In the genomic region with DNA sequence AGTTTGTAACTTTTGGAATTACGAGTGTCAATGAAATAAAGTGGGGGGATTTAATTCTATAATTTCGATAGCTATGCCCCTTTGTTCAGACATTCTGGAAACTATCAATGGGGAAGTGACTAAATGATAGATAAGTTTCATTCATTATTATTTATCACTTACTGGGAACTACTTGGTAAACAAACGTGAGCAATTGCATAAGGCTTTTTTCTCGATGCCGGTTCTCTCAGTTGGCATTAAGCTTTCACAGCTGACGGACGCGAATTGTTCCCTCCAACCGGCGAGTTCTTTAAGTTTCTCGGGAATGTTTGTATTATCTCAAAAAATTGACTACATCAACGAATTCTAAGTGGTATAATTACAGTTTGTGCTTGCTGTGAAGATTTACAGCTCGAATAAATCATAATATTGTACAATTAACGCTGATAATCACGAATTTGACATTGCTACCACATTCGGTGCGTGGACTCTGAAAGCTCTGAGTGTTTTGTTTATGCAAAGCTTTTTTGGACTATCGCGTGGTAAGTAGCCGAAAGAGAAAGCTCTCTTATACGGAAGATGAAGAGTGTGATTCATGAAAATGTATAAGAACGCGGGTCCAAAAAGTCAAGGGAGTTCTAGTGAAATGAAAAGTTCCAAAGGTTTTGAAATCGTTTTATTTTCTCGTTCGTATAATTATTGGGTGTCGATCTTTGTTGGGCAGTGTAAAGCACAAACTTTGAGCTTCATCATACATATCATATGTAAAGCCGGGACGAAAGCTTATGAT, we compare ENCODE assay signal across 5 fruit fly cellular contexts.
A peak's percentile ranks its signal among the peaks of the same experiment; 100 is the strongest.
TF ChIP-seq lines count a peak whose summit lies in the region.

A gene (plus strand): TSS at position 228 of the 769 bp plus-strand sequence.

- peak; percentile 32 for TF ChIP-seq CTCF in whole organism, embryonic (GFP tag; optimal IDR thresholded peaks at IDR 0.05; lab: Kevin White, UChicago)

TF ChIP-seq in whole organism, adult, 20 proteins besides CTCF, POLR2A, EP300 and RAD21 (continues in another document):
- TF ChIP-seq CG12768 (GFP tag; optimal IDR thresholded peaks at IDR 0.05; lab: Kevin White, UChicago) = peak; percentile 29
- TF ChIP-seq toe (GFP tag; optimal IDR thresholded peaks at IDR 0.05; lab: Kevin White, UChicago) = peak; percentile 28
- peak; percentile 56 for TF ChIP-seq CG14711 (tag; optimal IDR thresholded peaks at IDR 0.05; lab: Kevin White, UChicago)
- peak; percentile 66 for TF ChIP-seq kay (GFP tag; lab: Kevin White, UChicago; ENCODE audit: borderline replicate concordance)
- no peak for TF ChIP-seq CG7045 (GFP tag; optimal IDR thresholded peaks at IDR 0.05; lab: Kevin White, UChicago)
- peak; percentile 27 for TF ChIP-seq pad (GFP tag; optimal IDR thresholded peaks at IDR 0.05; lab: Kevin White, UChicago)
- TF ChIP-seq CG33017 (tag; optimal IDR thresholded peaks at IDR 0.05; lab: Kevin White, UChicago) = peak; percentile 32
- TF ChIP-seq Clk (GFP tag; optimal IDR thresholded peaks at IDR 0.05; lab: Kevin White, UChicago) = no peak
- TF ChIP-seq CG5204 (GFP tag; optimal IDR thresholded peaks at IDR 0.05; lab: Kevin White, UChicago) = peak; percentile 37
- TF ChIP-seq CG1620 (GFP tag; optimal IDR thresholded peaks at IDR 0.05; lab: Kevin White, UChicago) = no peak
- peak; percentile 28 for TF ChIP-seq Hr96 (GFP tag; optimal IDR thresholded peaks at IDR 0.05; lab: Kevin White, UChicago)
- peak; percentile 15 for TF ChIP-seq tj (GFP tag; optimal IDR thresholded peaks at IDR 0.05; lab: Kevin White, UChicago)
- peak; percentile 82 for TF ChIP-seq cic (GFP tag; optimal IDR thresholded peaks at IDR 0.05; lab: Kevin White, UChicago)
- TF ChIP-seq Crg-1 (GFP tag; optimal IDR thresholded peaks at IDR 0.05; lab: Kevin White, UChicago) = no peak
- TF ChIP-seq Mnt (GFP tag; optimal IDR thresholded peaks at IDR 0.05; lab: Kevin White, UChicago) = peak; percentile 56
- no peak for TF ChIP-seq ovo (GFP tag; optimal IDR thresholded peaks at IDR 0.05; lab: Kevin White, UChicago)

TF ChIP-seq in whole organism, embryonic, 481 proteins besides CTCF, POLR2A, EP300 and RAD21 (continues in another document):
- peak; percentile 60; the same call in 1 of the 2 replicates for TF ChIP-seq onecut (GFP tag; IDR thresholded peaks at IDR 0.05; lab: Robert Waterston, UW)
- no peak for TF ChIP-seq hbn (GFP tag; IDR thresholded peaks at IDR 0.05; lab: Robert Waterston, UW; ENCODE audit: partially characterized antibody)
- TF ChIP-seq Lpt (GFP tag; optimal IDR thresholded peaks at IDR 0.05; lab: Kevin White, UChicago) = no peak
- no peak for TF ChIP-seq zf30C (GFP tag; optimal IDR thresholded peaks at IDR 0.05; lab: Kevin White, UChicago)
- 0 out of 3 replicates have a peak, but pooled peaks have one; percentile 49 for TF ChIP-seq ken (GFP tag; IDR thresholded peaks at IDR 0.05; lab: Robert Waterston, UW)
- 0 out of 2 replicates have a peak, but pooled peaks have one; percentile 26 for TF ChIP-seq sim (GFP tag; IDR thresholded peaks at IDR 0.05; lab: Robert Waterston, UW)
- TF ChIP-seq da (GFP tag; optimal IDR thresholded peaks at IDR 0.05; lab: Kevin White, UChicago) = peak; percentile 41
- TF ChIP-seq ro (GFP tag; IDR thresholded peaks at IDR 0.05; lab: Robert Waterston, UW) = no peak
- peak; percentile 25; the same call in 1 of the 2 replicates for TF ChIP-seq CG13287 (GFP tag; IDR thresholded peaks at IDR 0.05; lab: Robert Waterston, UW; ENCODE audit: partially characterized antibody)
- peak; percentile 47 for TF ChIP-seq Vsx1 (GFP tag; optimal IDR thresholded peaks at IDR 0.05; lab: Kevin White, UChicago)
- TF ChIP-seq ab (GFP tag; optimal IDR thresholded peaks at IDR 0.05; lab: Kevin White, UChicago) = peak; percentile 8
- TF ChIP-seq Hr3 (GFP tag; optimal IDR thresholded peaks at IDR 0.05; lab: Kevin White, UChicago) = peak; percentile 51
- peak; percentile 77 for TF ChIP-seq az2 (GFP tag; optimal IDR thresholded peaks at IDR 0.05; lab: Kevin White, UChicago)
- peak; percentile 72 for TF ChIP-seq Oli (tag; optimal IDR thresholded peaks at IDR 0.05; lab: Kevin White, UChicago)
- TF ChIP-seq Eip74EF (GFP tag; optimal IDR thresholded peaks at IDR 0.05; lab: Kevin White, UChicago) = peak in 1 of 2 experiments; percentile 55

TF ChIP-seq in whole organism, prepupa, 60 proteins besides CTCF, POLR2A, EP300 and RAD21 (continues in another document):
- TF ChIP-seq CG3919 (GFP tag; optimal IDR thresholded peaks at IDR 0.05; lab: Kevin White, UChicago) (peak; percentile 84), dsx (GFP tag; optimal IDR thresholded peaks at IDR 0.05; lab: Kevin White, UChicago; ENCODE audit: poor library complexity, severe bottlenecking) (peak; percentile 49), CG6808 (GFP tag; optimal IDR thresholded peaks at IDR 0.05; lab: Kevin White, UChicago) (peak; percentile 27), Ets96B (tag; optimal IDR thresholded peaks at IDR 0.05; lab: Kevin White, UChicago) (peak; percentile 59), CG11762 (GFP tag; optimal IDR thresholded peaks at IDR 0.05; lab: Kevin White, UChicago; ENCODE audit: insufficient read depth) (peak; percentile 55), net (GFP tag; optimal IDR thresholded peaks at IDR 0.05; lab: Kevin White, UChicago) (peak; percentile 82), CG6163 (GFP tag; IDR thresholded peaks at IDR 0.05; lab: Robert Waterston, UW) (peak; percentile 89), CG1621 (tag; optimal IDR thresholded peaks at IDR 0.05; lab: Kevin White, UChicago) (peak; percentile 62), CG8632 (GFP tag; optimal IDR thresholded peaks at IDR 0.05; lab: Kevin White, UChicago) (peak; percentile 54), CG3032 (tag; optimal IDR thresholded peaks at IDR 0.05; lab: Kevin White, UChicago) (peak; percentile 46), CG31627 (GFP tag; optimal IDR thresholded peaks at IDR 0.05; lab: Kevin White, UChicago) (peak; percentile 78), CG15336 (GFP tag; IDR thresholded peaks at IDR 0.05; lab: Robert Waterston, UW) (peak; percentile 78), CG6854 (GFP tag; optimal IDR thresholded peaks at IDR 0.05; lab: Kevin White, UChicago) (no peak), acj6 (GFP tag; optimal IDR thresholded peaks at IDR 0.05; lab: Kevin White, UChicago) (peak; percentile 77), CG9139 (GFP tag; optimal IDR thresholded peaks at IDR 0.05; lab: Kevin White, UChicago) (no peak), dac (GFP tag; optimal IDR thresholded peaks at IDR 0.05; lab: Kevin White, UChicago) (peak; percentile 69)

TF ChIP-seq in whole organism, pupa, 21 proteins besides CTCF, POLR2A, EP300 and RAD21 (continues in another document):
- TF ChIP-seq CG12605 (GFP tag; IDR thresholded peaks at IDR 0.05; lab: Robert Waterston, UW) (peak; percentile 51), CG15710 (tag; optimal IDR thresholded peaks at IDR 0.05; lab: Kevin White, UChicago) (no peak), CG17806 (tag; optimal IDR thresholded peaks at IDR 0.05; lab: Kevin White, UChicago) (peak; percentile 62), Pif1A (GFP tag; optimal IDR thresholded peaks at IDR 0.05; lab: Kevin White, UChicago) (peak; percentile 73), CG14655 (GFP tag; optimal IDR thresholded peaks at IDR 0.05; lab: Kevin White, UChicago) (peak; percentile 62), CG9948 (tag; optimal IDR thresholded peaks at IDR 0.05; lab: Kevin White, UChicago) (peak; percentile 57), gl (tag; optimal IDR thresholded peaks at IDR 0.05; lab: Kevin White, UChicago) (peak; percentile 19), fd96Ca (GFP tag; IDR thresholded peaks at IDR 0.05; lab: Robert Waterston, UW) (peak; percentile 83), Ets98B (GFP tag; IDR thresholded peaks at IDR 0.05; lab: Robert Waterston, UW) (peak; percentile 90), rn (GFP tag; IDR thresholded peaks at IDR 0.05; lab: Robert Waterston, UW) (peak; percentile 41; the same call in 1 of the 2 replicates), CG13204 (GFP tag; optimal IDR thresholded peaks at IDR 0.05; lab: Kevin White, UChicago) (no peak), CG34367 (tag; optimal IDR thresholded peaks at IDR 0.05; lab: Kevin White, UChicago) (peak; percentile 29), D1 (tag; optimal IDR thresholded peaks at IDR 0.05; lab: Kevin White, UChicago) (no peak), EcR (GFP tag; optimal IDR thresholded peaks at IDR 0.05; lab: Kevin White, UChicago) (no peak), CG8159 (tag; optimal IDR thresholded peaks at IDR 0.05; lab: Kevin White, UChicago) (peak; percentile 60), Snoo (tag; optimal IDR thresholded peaks at IDR 0.05; lab: Kevin White, UChicago) (peak; percentile 68), CG10348 (GFP tag; IDR thresholded peaks at IDR 0.05; lab: Robert Waterston, UW) (no peak), CG4496 (GFP tag; IDR thresholded peaks at IDR 0.05; lab: Robert Waterston, UW) (peak; percentile 90), CG32121 (GFP tag; IDR thresholded peaks at IDR 0.05; lab: Robert Waterston, UW) (peak; percentile 78)

TF ChIP-seq in whole organism, wandering third instar larva, 38 proteins besides CTCF, POLR2A, EP300 and RAD21 (continues in another document):
- TF ChIP-seq CrebA (GFP tag; optimal IDR thresholded peaks at IDR 0.05; lab: Kevin White, UChicago; ENCODE audit: borderline replicate concordance) = no peak
- TF ChIP-seq Sp1 (GFP tag; optimal IDR thresholded peaks at IDR 0.05; lab: Kevin White, UChicago) = peak; percentile 52
- peak; percentile 58 for TF ChIP-seq HLH106 (tag; optimal IDR thresholded peaks at IDR 0.05; lab: Kevin White, UChicago)
- peak; percentile 72 for TF ChIP-seq sage (GFP tag; optimal IDR thresholded peaks at IDR 0.05; lab: Kevin White, UChicago)
- no peak for TF ChIP-seq lola (GFP tag; optimal IDR thresholded peaks at IDR 0.05; lab: Kevin White, UChicago)
- peak; percentile 83 for TF ChIP-seq rgr (GFP tag; optimal IDR thresholded peaks at IDR 0.05; lab: Kevin White, UChicago)
- no peak for TF ChIP-seq Myc (optimal IDR thresholded peaks at IDR 0.05; lab: Kevin White, UChicago)
- peak; percentile 66 for TF ChIP-seq psq (GFP tag; optimal IDR thresholded peaks at IDR 0.05; lab: Kevin White, UChicago)
- TF ChIP-seq Dif (GFP tag; optimal IDR thresholded peaks at IDR 0.05; lab: Kevin White, UChicago; ENCODE audit: partially characterized antibody) = no peak
- TF ChIP-seq sv (GFP tag; optimal IDR thresholded peaks at IDR 0.05; lab: Kevin White, UChicago) = peak; percentile 62
- no peak for TF ChIP-seq dl (GFP tag; optimal IDR thresholded peaks at IDR 0.05; lab: Kevin White, UChicago; ENCODE audit: insufficient read depth in 1 of 2, partially characterized antibody in 2 of 2)
- TF ChIP-seq CG9705 (GFP tag; optimal IDR thresholded peaks at IDR 0.05; lab: Kevin White, UChicago) = peak; percentile 4
- TF ChIP-seq Abd-B (GFP tag; optimal IDR thresholded peaks at IDR 0.05; lab: Kevin White, UChicago) = no peak
- TF ChIP-seq N (GFP tag; optimal IDR thresholded peaks at IDR 0.05; lab: Kevin White, UChicago) = no peak
- TF ChIP-seq CG32264 (GFP tag; optimal IDR thresholded peaks at IDR 0.05; lab: Kevin White, UChicago) = peak; percentile 54
- peak; percentile 81 for TF ChIP-seq OdsH (GFP tag; optimal IDR thresholded peaks at IDR 0.05; lab: Kevin White, UChicago)
- peak; percentile 28 for TF ChIP-seq dmrt93B (GFP tag; optimal IDR thresholded peaks at IDR 0.05; lab: Kevin White, UChicago)
- TF ChIP-seq Hr83 (GFP tag; optimal IDR thresholded peaks at IDR 0.05; lab: Kevin White, UChicago; ENCODE audit: poor library complexity, severe bottlenecking) = peak; percentile 54
- peak; percentile 70 for TF ChIP-seq brk (GFP tag; optimal IDR thresholded peaks at IDR 0.05; lab: Kevin White, UChicago)
